Worm (Caenorhabditis elegans) whole organism, L4/young adult: ENCODE data around the gene msrp-7.

Source experiments
- W03F9.2 ChIP-seq: fragments of 150-350 bp; optimal IDR thresholded peaks from 2 replicates; lab custom pipeline; 2014; ENCODE audit warnings: missing biosample characterization, missing genetic modification characterization
- dao-5 ChIP-seq: sonication (generic microtip); optimal IDR thresholded peaks from 2 replicates; lab custom pipeline; 2016; ENCODE audit warnings: missing genotype, missing genetic modification characterization, moderate library complexity, missing compliant biosample characterization
- him-1 ChIP-seq: sonication (generic microtip); optimal IDR thresholded peaks from 2 replicates; lab custom pipeline; 2016; ENCODE audit warnings: missing genotype, missing genetic modification reagents, missing genetic modification characterization, missing compliant biosample characterization

- TF ChIP-seq W03F9.2 (peak; percentile 73), dao-5 (tag; lab: Kevin White, UChicago) (no peak), him-1 (no peak)
Measured at ce11 chrII:10824046-10824445, 13.3 kb downstream of the msrp-7 start, which contains the start of the genes R06F6.12 and mix-1.
